Fruit fly (Drosophila melanogaster): ENCODE measurements around the gene Obp8a.

The Obp8a gene

DNA sequence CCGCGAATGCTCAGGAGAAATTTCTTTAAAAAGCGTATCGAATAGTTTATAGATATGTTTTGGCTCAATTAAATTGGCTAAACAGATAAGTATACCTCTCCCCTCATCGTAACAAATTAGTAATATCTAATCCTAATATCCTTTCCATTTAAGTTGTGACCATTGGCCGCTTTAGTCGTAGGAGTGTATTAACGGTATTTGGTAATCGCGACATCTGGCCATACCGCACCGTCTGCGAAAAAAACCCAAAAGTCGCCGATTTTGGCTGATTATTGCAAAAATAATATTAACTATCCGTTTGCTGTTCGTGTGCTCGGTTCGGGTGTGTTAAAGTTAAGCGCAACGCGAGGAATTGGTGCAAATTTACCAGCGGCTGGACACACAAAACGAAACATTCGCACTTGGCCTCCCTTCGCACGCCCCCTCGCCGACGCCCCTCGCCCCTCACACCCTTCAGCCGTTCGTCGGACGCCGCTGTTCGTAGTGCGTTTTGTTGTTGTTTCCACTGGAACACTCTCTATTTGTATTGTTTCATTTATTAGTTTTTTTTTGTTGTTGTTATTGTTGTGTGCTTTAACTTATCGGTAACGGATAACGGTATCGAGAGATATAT is 32.6 kb downstream of the Obp8a start, which contains the start of the genes amx and Dsor1 (continued):
- no peak for TF ChIP-seq CG1602 (GFP tag; optimal IDR thresholded peaks at IDR 0.05)
- TF ChIP-seq mld (GFP tag; IDR thresholded peaks at IDR 0.05; ENCODE audit: partially characterized antibody): no peak
- peak; percentile 34; the same call in 1 of the 2 replicates for TF ChIP-seq CG4360 (GFP tag; IDR thresholded peaks at IDR 0.05)
- TF ChIP-seq CG3995 (GFP tag; optimal IDR thresholded peaks at IDR 0.05): peak; percentile 37
- TF ChIP-seq sc (optimal IDR thresholded peaks at IDR 0.05): no peak
- no peak for TF ChIP-seq sc (GFP tag; optimal IDR thresholded peaks at IDR 0.05)
- no peak for TF ChIP-seq CG15269 (tag; optimal IDR thresholded peaks at IDR 0.05)
- TF ChIP-seq CG5245 (GFP tag; optimal IDR thresholded peaks at IDR 0.05): no peak
- TF ChIP-seq CG13775 (GFP tag; optimal IDR thresholded peaks at IDR 0.05): no peak
- no peak for TF ChIP-seq ATbp (GFP tag; optimal IDR thresholded peaks at IDR 0.05)
- TF ChIP-seq Bgb (GFP tag; IDR thresholded peaks at IDR 0.05; ENCODE audit: partially characterized antibody): no peak
- peak; percentile 31 for TF ChIP-seq CG2116 (GFP tag; optimal IDR thresholded peaks at IDR 0.05)
- no peak for TF ChIP-seq CG8388 (GFP tag; optimal IDR thresholded peaks at IDR 0.05)
- no peak for TF ChIP-seq NfI (GFP tag; optimal IDR thresholded peaks at IDR 0.05)
- no peak for TF ChIP-seq CG31224 (GFP tag; IDR thresholded peaks at IDR 0.05)
- no peak for TF ChIP-seq Atf-2 (GFP tag; optimal IDR thresholded peaks at IDR 0.05)
- TF ChIP-seq Ssrp (tag; optimal IDR thresholded peaks at IDR 0.05): no peak
- no peak for TF ChIP-seq CG11560 (tag; IDR thresholded peaks at IDR 0.05)
- TF ChIP-seq Sox102F (GFP tag; optimal IDR thresholded peaks at IDR 0.05): no peak
- TF ChIP-seq jumu (GFP tag; optimal IDR thresholded peaks at IDR 0.05): no peak
- TF ChIP-seq Gsc (GFP tag; IDR thresholded peaks at IDR 0.05): no peak
- no peak for TF ChIP-seq Nf-YB (GFP tag; optimal IDR thresholded peaks at IDR 0.05)
- TF ChIP-seq otp (GFP tag; IDR thresholded peaks at IDR 0.05): no peak
- TF ChIP-seq CG15479 (GFP tag; optimal IDR thresholded peaks at IDR 0.05): no peak
- TF ChIP-seq CoRest (tag; optimal IDR thresholded peaks at IDR 0.05): peak; percentile 53
- peak; percentile 50 for TF ChIP-seq trem (tag; optimal IDR thresholded peaks at IDR 0.05)
- peak; percentile 7 for TF ChIP-seq Elba2 (GFP tag; optimal IDR thresholded peaks at IDR 0.05)
- no peak for TF ChIP-seq Dip2 (GFP tag; IDR thresholded peaks at IDR 0.05)
- no peak for TF ChIP-seq hbn (GFP tag; IDR thresholded peaks at IDR 0.05; ENCODE audit: partially characterized antibody)
- TF ChIP-seq zf30C (GFP tag; optimal IDR thresholded peaks at IDR 0.05): no peak
- TF ChIP-seq Sry-δ (GFP tag; optimal IDR thresholded peaks at IDR 0.05): peak; percentile 26
- no peak for TF ChIP-seq sna (GFP tag; IDR thresholded peaks at IDR 0.05; ENCODE audit: partially characterized antibody)
- no peak for TF ChIP-seq CG30403 (GFP tag; optimal IDR thresholded peaks at IDR 0.05)
- TF ChIP-seq Neu2 (GFP tag; optimal IDR thresholded peaks at IDR 0.05; ENCODE audit: borderline replicate concordance): no peak
- TF ChIP-seq CG9797 (GFP tag; optimal IDR thresholded peaks at IDR 0.05): peak; percentile 77
- peak; percentile 60 for TF ChIP-seq hkb (optimal IDR thresholded peaks at IDR 0.05)
- no peak for TF ChIP-seq hkb (GFP tag; IDR thresholded peaks at IDR 0.05)
- no peak for TF ChIP-seq Rx (GFP tag; IDR thresholded peaks at IDR 0.05)
- TF ChIP-seq Aef1 (GFP tag; IDR thresholded peaks at IDR 0.05): 0 out of 3 replicates have a peak, but pooled peaks have one; percentile 30
- TF ChIP-seq ab (GFP tag; optimal IDR thresholded peaks at IDR 0.05): no peak
- no peak for TF ChIP-seq pfk (GFP tag; optimal IDR thresholded peaks at IDR 0.05)
- no peak for TF ChIP-seq Dbx (GFP tag; IDR thresholded peaks at IDR 0.05)
- TF ChIP-seq gt (GFP tag; IDR thresholded peaks at IDR 0.05): no peak
- TF ChIP-seq dmrt99B (tag; optimal IDR thresholded peaks at IDR 0.05): no peak
- no peak for TF ChIP-seq eve (GFP tag; optimal IDR thresholded peaks at IDR 0.05)
- TF ChIP-seq E2f2 (GFP tag; IDR thresholded peaks at IDR 0.05): peak; percentile 24; the same call in 1 of the 2 replicates
- TF ChIP-seq Dp (GFP tag; optimal IDR thresholded peaks at IDR 0.05): no peak
- TF ChIP-seq Fer2 (tag; optimal IDR thresholded peaks at IDR 0.05): no peak
- peak; percentile 5 for TF ChIP-seq sug (tag; optimal IDR thresholded peaks at IDR 0.05)
- TF ChIP-seq CG10431 (GFP tag; optimal IDR thresholded peaks at IDR 0.05): no peak
- no peak for TF ChIP-seq nerfin-2 (GFP tag; IDR thresholded peaks at IDR 0.05; ENCODE audit: partially characterized antibody)

Measured in whole organism, embryonic.